Fruit fly (Drosophila melanogaster) whole organism, adult: ENCODE data around the gene GATAe.

Source experiments
- CG11617 ChIP-seq: fragments of 200-800 bp; sonication (Bioruptor generic); optimal IDR thresholded peaks from 2 replicates; lab custom pipeline; 2017; ENCODE audit warnings: mild to moderate bottlenecking, missing biosample characterization, missing genetic modification reagents, missing genetic modification characterization
- CG12768 ChIP-seq: fragments of 200-800 bp; sonication (Bioruptor generic); optimal IDR thresholded peaks from 2 replicates; lab custom pipeline; 2017; ENCODE audit warnings: missing biosample characterization, missing genetic modification characterization, mild to moderate bottlenecking, moderate library complexity, missing genetic modification reagents
- CG14711 ChIP-seq: fragments of 200-800 bp; sonication (Bioruptor generic); optimal IDR thresholded peaks from 2 replicates; lab custom pipeline; 2018; ENCODE audit warnings: missing biosample characterization, mild to moderate bottlenecking, missing genetic modification characterization, moderate library complexity
- CG1620 ChIP-seq: fragments of 200-800 bp; sonication (Bioruptor generic); optimal IDR thresholded peaks from 2 replicates; lab custom pipeline; 2016; ENCODE audit warnings: missing biosample characterization, missing genetic modification characterization
- CG33017 ChIP-seq: fragments of 200-800 bp; sonication (Bioruptor generic); optimal IDR thresholded peaks from 2 replicates; lab custom pipeline; 2018; ENCODE audit warnings: missing biosample characterization, mild to moderate bottlenecking, missing genetic modification characterization, moderate library complexity
- CG5204 ChIP-seq: fragments of 200-800 bp; sonication (Bioruptor generic); optimal IDR thresholded peaks from 2 replicates; lab custom pipeline; 2016; ENCODE audit warnings: missing biosample characterization, missing genetic modification characterization
- CG7045 ChIP-seq: fragments of 200-800 bp; sonication (Bioruptor generic); optimal IDR thresholded peaks from 2 replicates; lab custom pipeline; 2017; ENCODE audit warnings: missing biosample characterization, mild to moderate bottlenecking, missing genetic modification characterization
- CG7101 ChIP-seq: fragments of 200-800 bp; sonication (Bioruptor generic); optimal IDR thresholded peaks from 2 replicates; lab custom pipeline; 2018; ENCODE audit warnings: missing biosample characterization, mild to moderate bottlenecking, missing genetic modification characterization, moderate library complexity
- Clk ChIP-seq: fragments of 200-800 bp; sonication (Bioruptor generic); optimal IDR thresholded peaks from 2 replicates; lab custom pipeline; 2017; ENCODE audit warnings: missing biosample characterization, missing genetic modification characterization
- Crg-1 ChIP-seq: fragments of 200-800 bp; sonication (Bioruptor generic); optimal IDR thresholded peaks from 2 replicates; lab custom pipeline; 2016; ENCODE audit warnings: missing biosample characterization, missing genetic modification characterization
- Hr96 ChIP-seq: fragments of 200-800 bp; sonication (Bioruptor generic); optimal IDR thresholded peaks from 2 replicates; lab custom pipeline; 2016; ENCODE audit warnings: missing biosample characterization, missing genetic modification characterization
- Mnt ChIP-seq: fragments of 200-800 bp; sonication (Bioruptor generic); optimal IDR thresholded peaks from 2 replicates; lab custom pipeline; 2016; ENCODE audit warnings: missing biosample characterization, mild to moderate bottlenecking, missing genetic modification characterization
- bab1 ChIP-seq: fragments of 200-800 bp; sonication (Bioruptor generic); optimal IDR thresholded peaks from 3 replicates; lab custom pipeline; 2019; ENCODE audit warnings: missing biosample characterization, mild to moderate bottlenecking, missing genetic modification characterization, moderate library complexity
- cic ChIP-seq: fragments of 200-800 bp; sonication (Bioruptor generic); optimal IDR thresholded peaks from 2 replicates; lab custom pipeline; 2017; ENCODE audit warnings: missing biosample characterization, mild to moderate bottlenecking, missing genetic modification characterization, moderate library complexity
- cnc ChIP-seq, 2 experiments: fragments of >200 bp; optimal IDR thresholded peaks; 2 replicates each; lab custom pipeline; 2017
- kay ChIP-seq: fragments of 200-800 bp; sonication (Bioruptor generic); peaks from one replicate; lab custom pipeline; 2016; ENCODE audit warnings: missing biosample characterization, missing genetic modification characterization, borderline replicate concordance
- ovo ChIP-seq: fragments of 200-800 bp; sonication (Bioruptor generic); optimal IDR thresholded peaks from 2 replicates; lab custom pipeline; 2016; ENCODE audit warnings: missing biosample characterization, missing genetic modification characterization
- pad ChIP-seq: fragments of 200-800 bp; sonication (Bioruptor generic); optimal IDR thresholded peaks from 3 replicates; lab custom pipeline; 2017; ENCODE audit warnings: missing biosample characterization, missing genetic modification characterization, mild to moderate bottlenecking, moderate library complexity, missing genetic modification reagents
- tj ChIP-seq: fragments of 200-800 bp; sonication (Bioruptor generic); optimal IDR thresholded peaks from 3 replicates; lab custom pipeline; 2017; ENCODE audit warnings: missing biosample characterization, mild to moderate bottlenecking, missing genetic modification characterization, moderate library complexity
- toe ChIP-seq: fragments of 200-800 bp; sonication (Bioruptor generic); optimal IDR thresholded peaks from 2 replicates; lab custom pipeline; 2016; ENCODE audit warnings: missing biosample characterization, missing genetic modification characterization

Gene GATAe

DNA sequence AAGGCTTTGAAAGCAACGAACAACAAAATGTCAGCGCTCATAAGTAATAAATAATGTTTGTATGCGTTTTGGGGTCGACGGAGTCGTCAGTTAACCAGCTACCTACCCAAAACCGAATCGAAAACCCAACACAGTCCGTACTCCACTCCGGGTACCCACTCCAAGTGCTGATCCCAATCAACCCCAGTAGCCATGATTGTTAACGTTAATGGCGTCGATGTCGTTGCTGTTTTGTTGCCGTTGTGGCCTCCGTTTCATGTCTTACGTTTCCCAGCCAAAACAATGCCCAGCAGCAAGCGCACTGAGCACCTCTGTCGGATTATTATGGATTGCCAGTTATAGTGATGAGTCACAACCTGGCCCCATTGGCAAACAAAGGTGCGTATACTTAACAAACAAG is at the start of gene GATAe:
Gene GATAe, plus strand, starts transcription at position 76 of the 400 bp plus-strand sequence.
- TF ChIP-seq cnc (optimal IDR thresholded peaks at IDR 0.05; lab: Kevin White, UChicago) (no peak), cic (GFP tag; lab: Kevin White, UChicago) (no peak), CG7045 (GFP tag; lab: Kevin White, UChicago) (no peak), CG1620 (GFP tag; lab: Kevin White, UChicago) (no peak), CG12768 (GFP tag; lab: Kevin White, UChicago) (no peak), Hr96 (GFP tag; lab: Kevin White, UChicago) (no peak), CG7101 (no peak), CG33017 (tag; lab: Kevin White, UChicago) (no peak), tj (GFP tag; lab: Kevin White, UChicago) (no peak), CG14711 (tag; lab: Kevin White, UChicago) (no peak), Mnt (no peak), pad (no peak), toe (no peak), bab1 (GFP tag; lab: Kevin White, UChicago) (no peak), CG11617 (GFP tag; lab: Kevin White, UChicago) (no peak), ovo (GFP tag; lab: Kevin White, UChicago) (no peak), Clk (GFP tag; lab: Kevin White, UChicago) (no peak), Crg-1 (GFP tag; lab: Kevin White, UChicago) (no peak), kay (GFP tag; lab: Kevin White, UChicago) (no peak)

DNA sequence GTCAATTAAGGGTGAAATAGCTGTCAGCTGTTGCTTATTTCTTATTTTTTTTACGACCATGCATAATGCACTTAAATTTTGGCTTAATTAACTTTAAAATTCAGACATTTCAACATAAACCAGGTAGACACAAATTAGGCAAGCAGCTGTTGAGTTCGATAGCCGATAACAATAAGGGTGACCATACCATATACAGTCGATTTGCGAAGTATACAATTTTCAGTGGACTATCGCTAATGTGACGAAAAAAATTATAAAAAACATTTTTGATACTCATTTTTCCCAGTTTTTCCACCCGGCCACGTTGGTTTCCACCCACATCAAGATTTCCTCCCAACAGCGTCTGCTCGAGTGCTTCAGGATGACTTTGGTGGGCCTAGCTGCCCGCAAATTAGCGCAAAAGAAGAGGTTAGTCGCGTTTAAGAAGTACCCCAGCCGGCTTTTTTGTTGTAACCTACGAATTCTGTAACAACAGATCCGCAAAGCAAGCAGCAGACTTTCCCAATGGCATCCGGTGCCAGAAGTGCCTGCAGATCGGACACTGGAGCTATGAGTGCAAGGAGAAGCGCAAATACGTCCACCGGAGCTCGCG is 45.1 kb upstream of the GATAe start, which contains the start of the genes CG4287 and CG5516:
Gene CG4287, minus strand, starts transcription at position 178 of the 592 bp plus-strand sequence.
Gene CG5516, plus strand, starts transcription at position 195 of the 592 bp plus-strand sequence.
- TF ChIP-seq CG12768 (GFP tag; lab: Kevin White, UChicago) = no peak
- TF ChIP-seq CG11617 (GFP tag; lab: Kevin White, UChicago) = peak; percentile 42
- TF ChIP-seq CG33017 (tag; lab: Kevin White, UChicago) = no peak
- TF ChIP-seq CG7101 = peak; percentile 12
- peak; percentile 43 for TF ChIP-seq CG14711 (tag; lab: Kevin White, UChicago)
- TF ChIP-seq bab1 (GFP tag; lab: Kevin White, UChicago) = peak; percentile 59
- TF ChIP-seq Mnt = peak; percentile 31
- TF ChIP-seq tj (GFP tag; lab: Kevin White, UChicago) = peak; percentile 78

DNA sequence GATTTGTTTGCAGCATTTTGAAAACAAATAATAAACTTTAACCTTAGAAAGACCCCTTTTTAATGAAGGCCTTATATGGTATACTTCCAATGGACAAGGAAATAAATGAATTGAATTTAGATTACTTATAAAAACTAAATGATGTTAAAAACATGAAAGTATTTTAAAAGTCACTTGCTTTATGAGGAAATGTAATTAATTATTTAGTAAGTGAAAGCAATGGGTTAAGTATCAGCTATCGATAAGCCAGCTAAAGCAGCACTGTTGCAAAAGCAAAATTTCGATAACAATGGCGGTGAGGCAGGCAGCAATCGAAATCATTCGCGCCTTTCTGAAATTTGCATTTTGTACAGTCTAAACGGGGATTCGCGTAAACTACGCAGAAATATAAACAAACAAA is 43.7 kb upstream of the GATAe start, which contains the start of the genes CG32856 and Rbf2:
Gene CG32856, minus strand, starts transcription at position 183 of the 400 bp plus-strand sequence.
Gene Rbf2, plus strand, starts transcription at position 278 of the 400 bp plus-strand sequence.
- TF ChIP-seq ovo (GFP tag; lab: Kevin White, UChicago) = peak; percentile 73
- TF ChIP-seq cnc (optimal IDR thresholded peaks at IDR 0.05; lab: Kevin White, UChicago) = no peak
- TF ChIP-seq CG14711 (tag; lab: Kevin White, UChicago) = peak; percentile 60
- TF ChIP-seq kay (GFP tag; lab: Kevin White, UChicago) = no peak
- TF ChIP-seq Mnt = peak; percentile 64
- peak; percentile 2 for TF ChIP-seq pad
- peak; percentile 70 for TF ChIP-seq Crg-1 (GFP tag; lab: Kevin White, UChicago)
- peak; percentile 31 for TF ChIP-seq cic (GFP tag; lab: Kevin White, UChicago)
- peak; percentile 94 for TF ChIP-seq CG33017 (tag; lab: Kevin White, UChicago)
- TF ChIP-seq CG7101 = peak; percentile 95
- peak; percentile 64 for TF ChIP-seq tj (GFP tag; lab: Kevin White, UChicago)
- TF ChIP-seq CG12768 (GFP tag; lab: Kevin White, UChicago) = peak; percentile 28
- TF ChIP-seq bab1 (GFP tag; lab: Kevin White, UChicago) = peak; percentile 92
- TF ChIP-seq CG5204 (GFP tag; lab: Kevin White, UChicago) = no peak
- TF ChIP-seq CG11617 (GFP tag; lab: Kevin White, UChicago) = peak; percentile 87
- TF ChIP-seq CG7045 (GFP tag; lab: Kevin White, UChicago) = peak; percentile 71
- no peak for TF ChIP-seq Clk (GFP tag; lab: Kevin White, UChicago)
- TF ChIP-seq toe = peak; percentile 72
- TF ChIP-seq CG1620 (GFP tag; lab: Kevin White, UChicago) = peak; percentile 94
- peak; percentile 85 for TF ChIP-seq Hr96 (GFP tag; lab: Kevin White, UChicago)

DNA sequence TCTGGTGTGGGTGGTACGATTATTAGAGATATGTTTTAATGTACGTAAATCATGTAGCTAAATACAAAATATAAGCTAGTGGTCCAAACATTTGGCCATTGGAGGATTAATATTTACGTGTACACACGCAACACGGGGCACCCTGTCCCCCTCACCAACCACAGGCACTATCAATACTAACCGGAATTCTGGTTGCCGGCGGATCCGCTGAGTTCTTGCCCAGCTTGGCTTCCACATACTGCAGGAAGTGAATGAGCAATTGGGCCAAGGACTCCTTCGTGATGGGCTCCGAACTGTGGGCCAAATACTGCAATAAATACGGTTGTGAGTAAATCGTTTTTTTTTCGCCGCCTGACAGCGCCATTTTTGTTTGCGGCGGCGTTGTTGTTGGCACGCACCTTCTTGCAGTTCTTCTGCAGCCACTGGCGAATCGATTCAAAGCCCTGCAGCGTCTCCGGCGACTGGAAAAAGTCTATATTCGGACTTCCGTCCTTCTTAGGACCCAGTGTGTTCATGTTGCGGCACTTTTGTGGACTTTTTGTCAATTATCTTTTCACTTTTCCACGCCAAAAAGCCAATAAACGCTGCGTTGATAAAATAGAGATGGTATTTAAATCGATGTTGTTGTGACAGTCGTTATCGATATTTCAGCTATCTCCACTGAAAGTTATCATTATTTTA is 36.5 kb upstream of the GATAe start, which contains the start of gene mor:
Gene mor, minus strand, starts transcription at position 616 of the 681 bp plus-strand sequence.
- TF ChIP-seq CG5204 (GFP tag; lab: Kevin White, UChicago) (no peak), kay (GFP tag; lab: Kevin White, UChicago) (no peak), pad (peak; percentile 17)

DNA sequence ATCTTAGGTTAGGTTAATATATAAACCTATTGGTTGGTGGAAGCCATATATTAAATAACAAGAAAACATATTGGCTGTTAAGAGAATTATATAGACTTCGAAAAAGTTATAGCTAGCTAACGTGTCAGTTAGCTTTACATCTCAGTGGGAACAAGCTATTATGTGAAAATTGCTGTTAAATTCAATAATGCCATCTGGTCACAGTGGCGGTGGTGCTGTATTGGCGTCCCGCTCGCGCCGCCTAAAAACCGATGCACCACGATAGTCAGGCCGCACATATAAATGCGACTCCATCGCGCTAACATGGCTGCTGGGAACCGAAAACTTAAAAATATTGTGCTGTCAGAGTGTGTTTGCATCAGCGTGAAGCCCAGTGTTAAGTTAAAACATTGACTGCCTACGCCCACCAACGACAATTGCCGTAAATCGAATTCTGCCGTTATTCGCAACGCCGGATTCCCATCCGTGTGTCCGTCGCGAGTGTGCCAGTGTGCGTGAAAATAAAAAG is 35.9 kb upstream of the GATAe start, which contains the start of gene Hel89B:
Gene Hel89B, plus strand, starts transcription at position 320 of the 508 bp plus-strand sequence.
- TF ChIP-seq Mnt = peak; percentile 59
- peak; percentile 45 for TF ChIP-seq tj (GFP tag; lab: Kevin White, UChicago)
- peak; percentile 23 for TF ChIP-seq CG33017 (tag; lab: Kevin White, UChicago)
- no peak for TF ChIP-seq Clk (GFP tag; lab: Kevin White, UChicago)
- TF ChIP-seq CG7045 (GFP tag; lab: Kevin White, UChicago) = peak; percentile 4
- no peak for TF ChIP-seq cnc (optimal IDR thresholded peaks at IDR 0.05; lab: Kevin White, UChicago)
- no peak for TF ChIP-seq CG12768 (GFP tag; lab: Kevin White, UChicago)
- peak; percentile 33 for TF ChIP-seq CG14711 (tag; lab: Kevin White, UChicago)
- peak; percentile 78 for TF ChIP-seq CG5204 (GFP tag; lab: Kevin White, UChicago)
- TF ChIP-seq CG7101 = peak; percentile 50
- peak; percentile 56 for TF ChIP-seq bab1 (GFP tag; lab: Kevin White, UChicago)
- TF ChIP-seq Hr96 (GFP tag; lab: Kevin White, UChicago) = peak; percentile 57
- no peak for TF ChIP-seq cic (GFP tag; lab: Kevin White, UChicago)
- peak; percentile 54 for TF ChIP-seq CG11617 (GFP tag; lab: Kevin White, UChicago)
- TF ChIP-seq Crg-1 (GFP tag; lab: Kevin White, UChicago) = no peak
- TF ChIP-seq ovo (GFP tag; lab: Kevin White, UChicago) = peak; percentile 9
- peak; percentile 89 for TF ChIP-seq toe
- no peak for TF ChIP-seq kay (GFP tag; lab: Kevin White, UChicago)
- no peak for TF ChIP-seq pad
- peak; percentile 52 for TF ChIP-seq CG1620 (GFP tag; lab: Kevin White, UChicago)
